Worm (Caenorhabditis elegans) whole organism, young adult: ENCODE measurements around the gene paqr-1.

Experiments
- B0019.2 ChIP-seq: fragments of 200-800 bp; sonication (Bioruptor generic); conservative IDR thresholded peaks from 2 replicates; pipeline ENCODE4 v1.3.6; 2022; ENCODE audit warnings: missing genetic modification reagents, missing genetic modification characterization, missing compliant biosample characterization
- B0035.1 ChIP-seq: sonication (generic microtip); optimal IDR thresholded peaks from 2 replicates; lab custom pipeline; 2016; ENCODE audit warnings: missing genetic modification characterization, mild to moderate bottlenecking, missing compliant biosample characterization, missing genotype, missing genetic modification reagents
- B0261.1 ChIP-seq: sonication (generic microtip); optimal IDR thresholded peaks from 2 replicates; lab custom pipeline; 2016; ENCODE audit warnings: mild to moderate bottlenecking, missing genetic modification characterization, moderate library complexity, missing compliant biosample characterization
- F22D6.2 ChIP-seq: sonication (generic microtip); optimal IDR thresholded peaks from 2 replicates; lab custom pipeline; 2016; ENCODE audit warnings: mild to moderate bottlenecking, missing genetic modification characterization, missing compliant biosample characterization
- F33H1.4 ChIP-seq: fragments of 200-800 bp; sonication (Bioruptor generic); IDR thresholded peaks from 2 replicates; pipeline ENCODE4 v1.3.6; 2022; ENCODE audit warnings: missing genetic modification reagents, missing genetic modification characterization, missing compliant biosample characterization
- F37B4.10 ChIP-seq: fragments of 200-800 bp; sonication (Bioruptor generic); IDR thresholded peaks from 2 replicates; pipeline ENCODE4 v1.3.6; 2022; ENCODE audit warnings: missing genetic modification characterization, missing compliant biosample characterization
- F52B5.7 ChIP-seq: sonication (generic microtip); optimal IDR thresholded peaks from 2 replicates; lab custom pipeline; 2016; ENCODE audit warnings: mild to moderate bottlenecking, missing genetic modification characterization, missing compliant biosample characterization
- F57A8.1 ChIP-seq: fragments of 200-800 bp; sonication (Bioruptor generic); optimal IDR thresholded peaks from 2 replicates; lab custom pipeline; 2018; ENCODE audit warnings: mild to moderate bottlenecking, missing genetic modification characterization, moderate library complexity, missing compliant biosample characterization
- T07F8.4 ChIP-seq: sonication (generic microtip); optimal IDR thresholded peaks from 2 replicates; lab custom pipeline; 2016; ENCODE audit warnings: mild to moderate bottlenecking, missing genetic modification characterization, moderate library complexity, missing compliant biosample characterization
- Y53G8AR.9 ChIP-seq: fragments of 200-800 bp; sonication (Bioruptor generic); conservative IDR thresholded peaks from 2 replicates; pipeline ENCODE4 v1.3.6; 2022; ENCODE audit warnings: missing genetic modification reagents, missing genetic modification characterization, missing compliant biosample characterization
- ZK185.1 ChIP-seq: sonication (generic microtip); optimal IDR thresholded peaks from 2 replicates; lab custom pipeline; 2016; ENCODE audit warnings: mild to moderate bottlenecking, missing genetic modification characterization, missing compliant biosample characterization; ENCODE audit not compliant: poor library complexity, severe bottlenecking
- ama-1 ChIP-seq, 3 experiments: fragments of 150-350 bp in 1 of 3; sonication (generic microtip) in 2 of 3; optimal IDR thresholded peaks; 2 replicates each; lab custom pipeline; 2014 to 2018; ENCODE audit warnings: missing biosample characterization in 2 of 3, missing genetic modification characterization in 2 of 3, missing genetic modification reagents in 2 of 3
- aptf-2 ChIP-seq: fragments of 200-800 bp; sonication (Bioruptor generic); conservative IDR thresholded peaks from 2 replicates; pipeline ENCODE4 v1.3.6; 2022; ENCODE audit warnings: missing genetic modification reagents, missing genetic modification characterization, missing compliant biosample characterization
- aptf-3 ChIP-seq: fragments of 200-800 bp; sonication (Bioruptor generic); IDR thresholded peaks from 2 replicates; pipeline ENCODE4 v1.3.6; 2022; ENCODE audit warnings: missing genetic modification characterization, missing compliant biosample characterization
- bed-2 ChIP-seq: fragments of 200-800 bp; sonication (Bioruptor generic); IDR thresholded peaks from 2 replicates; pipeline ENCODE4 v1.3.6; 2022; ENCODE audit warnings: missing genetic modification reagents, missing genetic modification characterization, missing compliant biosample characterization
- cebp-1 ChIP-seq, 2 experiments: fragments of 200-800 bp in 1 of 2; sonication (Bioruptor generic) in 1 of 2; sonication (generic microtip) in 1 of 2; IDR thresholded peaks in 1 of 2; optimal IDR thresholded peaks in 1 of 2; 2 replicates each; pipeline versions ENCODE4 v1.3.6 to Lab custom; 2017 to 2022; ENCODE audit warnings: missing compliant biosample characterization in 2 of 2, missing genetic modification characterization in 2 of 2, mild to moderate bottlenecking in 1 of 2, missing genetic modification reagents in 1 of 2, moderate library complexity in 1 of 2
- ceh-79 ChIP-seq: sonication (generic microtip); optimal IDR thresholded peaks from 2 replicates; lab custom pipeline; 2017; ENCODE audit warnings: mild to moderate bottlenecking, missing genetic modification characterization, missing compliant biosample characterization
- ceh-91 ChIP-seq: fragments of 200-800 bp; sonication (Bioruptor generic); IDR thresholded peaks from 2 replicates; pipeline ENCODE4 v1.3.6; 2022; ENCODE audit warnings: missing genetic modification reagents, missing genetic modification characterization, missing compliant biosample characterization
- chd-7 ChIP-seq: sonication (generic microtip); optimal IDR thresholded peaks from 2 replicates; lab custom pipeline; 2016; ENCODE audit warnings: mild to moderate bottlenecking, missing genetic modification characterization, moderate library complexity, missing compliant biosample characterization
- efl-1 ChIP-seq: fragments of 150-350 bp; optimal IDR thresholded peaks from 2 replicates; lab custom pipeline; 2014; ENCODE audit warnings: missing biosample characterization, missing genetic modification reagents, missing genetic modification characterization
- ets-4 ChIP-seq: fragments of 200-800 bp; sonication (Bioruptor generic); optimal IDR thresholded peaks from 2 replicates; lab custom pipeline; 2018; ENCODE audit warnings: mild to moderate bottlenecking, missing genetic modification characterization, missing compliant biosample characterization
- fkh-3 ChIP-seq: sonication (generic microtip); optimal IDR thresholded peaks from 2 replicates; lab custom pipeline; 2016; ENCODE audit warnings: mild to moderate bottlenecking, missing genetic modification characterization, missing compliant biosample characterization
- hlh-12 ChIP-seq: sonication (generic microtip); optimal IDR thresholded peaks from 2 replicates; lab custom pipeline; 2016; ENCODE audit warnings: missing genetic modification characterization, missing compliant biosample characterization
- hmg-20 ChIP-seq: fragments of 200-800 bp; sonication (Bioruptor generic); IDR thresholded peaks from 2 replicates; pipeline ENCODE4 v1.3.6; 2022; ENCODE audit warnings: missing genetic modification reagents, missing genetic modification characterization, missing compliant biosample characterization
- hrde-1 ChIP-seq: sonication (generic microtip); optimal IDR thresholded peaks from 2 replicates; lab custom pipeline; 2016; ENCODE audit warnings: missing genetic modification characterization, mild to moderate bottlenecking, missing compliant biosample characterization, moderate library complexity, missing genotype, missing genetic modification reagents, borderline replicate concordance
- lin-35 ChIP-seq, 3 experiments: fragments of 150-350 bp in 2 of 3; sonication (generic microtip) in 1 of 3; optimal IDR thresholded peaks; 2 replicates each; lab custom pipeline; 2014 to 2018; ENCODE audit warnings: missing biosample characterization in 3 of 3, missing genetic modification characterization in 3 of 3, missing genetic modification reagents in 3 of 3
- madf-10 ChIP-seq: sonication (generic microtip); optimal IDR thresholded peaks from 2 replicates; lab custom pipeline; 2016; ENCODE audit warnings: mild to moderate bottlenecking, missing genetic modification characterization, missing compliant biosample characterization
- madf-3 ChIP-seq: fragments of 200-800 bp; sonication (Bioruptor generic); IDR thresholded peaks from 2 replicates; pipeline ENCODE4 v1.3.6; 2022; ENCODE audit warnings: missing genetic modification reagents, missing genetic modification characterization, missing compliant biosample characterization
- madf-6 ChIP-seq: fragments of 200-800 bp; sonication (Bioruptor generic); IDR thresholded peaks from 2 replicates; pipeline ENCODE4 v1.3.6; 2022; ENCODE audit warnings: missing genetic modification reagents, missing genetic modification characterization, missing compliant biosample characterization
- madf-8 ChIP-seq: fragments of 200-800 bp; sonication (Bioruptor generic); conservative IDR thresholded peaks from 2 replicates; pipeline ENCODE4 v1.3.6; 2022; ENCODE audit warnings: missing genetic modification reagents, missing genetic modification characterization, missing compliant biosample characterization
- mcd-1 ChIP-seq: fragments of 200-800 bp; sonication (Bioruptor generic); IDR thresholded peaks from 2 replicates; pipeline ENCODE4 v1.3.6; 2022; ENCODE audit warnings: missing genetic modification reagents, missing genetic modification characterization, missing compliant biosample characterization
- mxl-1 ChIP-seq: sonication (generic microtip); optimal IDR thresholded peaks from 2 replicates; lab custom pipeline; 2016; ENCODE audit warnings: missing genetic modification characterization, missing compliant biosample characterization
- nfyb-1 ChIP-seq: fragments of 200-800 bp; sonication (Bioruptor generic); IDR thresholded peaks from 2 replicates; pipeline ENCODE4 v1.3.6; 2022; ENCODE audit warnings: missing genetic modification reagents, missing genetic modification characterization, missing compliant biosample characterization
- pha-4 ChIP-seq: fragments of 150-350 bp; sonication (generic microtip); optimal IDR thresholded peaks from 2 replicates; lab custom pipeline; 2014; ENCODE audit warnings: missing biosample characterization, missing genetic modification reagents, missing genetic modification characterization
- rec-8 ChIP-seq, 2 experiments: sonication (generic microtip); optimal IDR thresholded peaks; 2 replicates each; lab custom pipeline; 2016; ENCODE audit warnings: mild to moderate bottlenecking in 2 of 2, missing genetic modification characterization in 2 of 2, missing genetic modification reagents in 2 of 2, missing genotype in 2 of 2, missing biosample characterization in 1 of 2, missing compliant biosample characterization in 1 of 2, moderate library complexity in 1 of 2
- repo-1 ChIP-seq: sonication (generic microtip); optimal IDR thresholded peaks from 2 replicates; lab custom pipeline; 2017; ENCODE audit warnings: mild to moderate bottlenecking, missing genetic modification characterization, missing compliant biosample characterization
- snpc-1.3 ChIP-seq: sonication (generic microtip); optimal IDR thresholded peaks from 2 replicates; lab custom pipeline; 2017; ENCODE audit warnings: missing genetic modification characterization, mild to moderate bottlenecking, missing compliant biosample characterization, antibody characterized with exemption, moderate library complexity, missing genotype, missing genetic modification reagents; ENCODE audit not compliant: insufficient read depth
- tbp1 ChIP-seq: fragments of 200-800 bp; sonication (Bioruptor generic); optimal IDR thresholded peaks from 2 replicates; lab custom pipeline; 2018; ENCODE audit warnings: mild to moderate bottlenecking, missing genetic modification characterization, missing compliant biosample characterization
- tlf-1 ChIP-seq: fragments of 200-800 bp; sonication (Bioruptor generic); optimal IDR thresholded peaks from 2 replicates; lab custom pipeline; 2018; ENCODE audit warnings: mild to moderate bottlenecking, missing genetic modification characterization, missing compliant biosample characterization
- zfh-2 ChIP-seq: fragments of 200-800 bp; sonication (Bioruptor generic); conservative IDR thresholded peaks from 2 replicates; pipeline ENCODE4 v1.3.6; 2022; ENCODE audit warnings: missing genetic modification reagents, missing genetic modification characterization, missing compliant biosample characterization
- ztf-18 ChIP-seq: sonication (generic microtip); optimal IDR thresholded peaks from 2 replicates; lab custom pipeline; 2016; ENCODE audit warnings: missing genotype, mild to moderate bottlenecking, missing genetic modification characterization, missing compliant biosample characterization
- ztf-22 ChIP-seq: fragments of 200-800 bp; sonication (Bioruptor generic); optimal IDR thresholded peaks from 2 replicates; lab custom pipeline; 2018; ENCODE audit warnings: mild to moderate bottlenecking, missing genetic modification characterization, moderate library complexity, missing compliant biosample characterization
- ztf-26 ChIP-seq: sonication (generic microtip); optimal IDR thresholded peaks from 2 replicates; lab custom pipeline; 2017; ENCODE audit warnings: missing genetic modification characterization, missing compliant biosample characterization
- ztf-28 ChIP-seq: fragments of 200-800 bp; sonication (Bioruptor generic); IDR thresholded peaks from 2 replicates; pipeline ENCODE4 v1.3.6; 2022; ENCODE audit warnings: missing genetic modification reagents, missing genetic modification characterization, missing compliant biosample characterization
- ztf-3 ChIP-seq: fragments of 200-800 bp; sonication (Bioruptor generic); optimal IDR thresholded peaks from 2 replicates; lab custom pipeline; 2018; ENCODE audit warnings: mild to moderate bottlenecking, missing genetic modification characterization, missing compliant biosample characterization

Gene paqr-1

ce11 chrIV:6556624-6557368 lies 1.6 kb upstream of the paqr-1 start, which contains the start of gene try-3 (continued):
- peak; percentile 26 for TF ChIP-seq tlf-1 (GFP tag; lab: Kevin White, UChicago)
- TF ChIP-seq hlh-12 (tag; lab: Kevin White, UChicago), result no peak
- 0 out of 2 replicates have a peak, but pooled peaks have one; percentile 18 for TF ChIP-seq aptf-3 (GFP tag; lab: Robert Waterston, UW)
- TF ChIP-seq F33H1.4 (GFP tag; lab: Robert Waterston, UW), result peak; percentile 58
- no peak for TF ChIP-seq aptf-2 (GFP tag; lab: Robert Waterston, UW)
- peak; percentile 18 for TF ChIP-seq ztf-3 (GFP tag; lab: Kevin White, UChicago)
- TF ChIP-seq fkh-3, result no peak
- no peak for TF ChIP-seq ama-1 (optimal IDR thresholded peaks at IDR 0.05; lab: Kevin White, UChicago)
- TF ChIP-seq ama-1 (GFP tag; optimal IDR thresholded peaks at IDR 0.05; lab: Kevin White, UChicago), result peak in 1 of 2 experiments; percentile 61
- TF ChIP-seq madf-8 (GFP tag; lab: Robert Waterston, UW), result peak; percentile 42
- TF ChIP-seq chd-7 (tag; lab: Kevin White, UChicago), result peak; percentile 45
- no peak for TF ChIP-seq repo-1 (tag; lab: Kevin White, UChicago)
- TF ChIP-seq tbp1 (GFP tag; lab: Kevin White, UChicago), result peak; percentile 98
- peak; percentile 18 to 46 for TF ChIP-seq rec-8 (tag; optimal IDR thresholded peaks at IDR 0.05; lab: Kevin White, UChicago)
- peak; percentile 51 for TF ChIP-seq madf-10 (tag; lab: Kevin White, UChicago)
- TF ChIP-seq ztf-28 (GFP tag; lab: Robert Waterston, UW), result 0 out of 2 replicates have a peak, but pooled peaks have one; percentile 48
- peak; percentile 72; the same call in 1 of the 2 replicates for TF ChIP-seq Y53G8AR.9 (GFP tag; lab: Robert Waterston, UW)
- peak; percentile 23 for TF ChIP-seq T07F8.4 (tag; lab: Kevin White, UChicago)
- peak; percentile 47 for TF ChIP-seq ceh-91 (GFP tag; lab: Robert Waterston, UW)
- TF ChIP-seq ZK185.1 (tag; lab: Kevin White, UChicago), result peak; percentile 74
- peak; percentile 50; the same call in 1 of the 2 replicates for TF ChIP-seq B0019.2 (GFP tag; lab: Robert Waterston, UW)
- no peak for TF ChIP-seq zfh-2 (GFP tag; lab: Robert Waterston, UW)
- peak; percentile 54 for TF ChIP-seq mxl-1
- peak; percentile 57 for TF ChIP-seq cebp-1 (GFP tag; IDR thresholded peaks at IDR 0.05; lab: Robert Waterston, UW)
- TF ChIP-seq cebp-1 (tag; optimal IDR thresholded peaks at IDR 0.05; lab: Kevin White, UChicago), result peak; percentile 73
- peak; percentile 13 for TF ChIP-seq ets-4
- peak; percentile 17 for TF ChIP-seq ceh-79 (tag; lab: Kevin White, UChicago)
- TF ChIP-seq B0035.1 (tag; lab: Kevin White, UChicago), result peak; percentile 36
- TF ChIP-seq madf-6, result peak; percentile 73
- peak; percentile 75 for TF ChIP-seq F52B5.7
- TF ChIP-seq snpc-1.3, result peak; percentile 75
- TF ChIP-seq pha-4 (tag; lab: Kevin White, UChicago), result no peak
- no peak for TF ChIP-seq F22D6.2 (tag; lab: Kevin White, UChicago)
- peak; percentile 66 for TF ChIP-seq ztf-18 (tag; lab: Kevin White, UChicago)
- 0 out of 2 replicates have a peak, but pooled peaks have one; percentile 55 for TF ChIP-seq bed-2 (GFP tag; lab: Robert Waterston, UW)
- TF ChIP-seq hmg-20 (GFP tag; lab: Robert Waterston, UW), result peak; percentile 71
- TF ChIP-seq ztf-22 (GFP tag; lab: Kevin White, UChicago), result no peak
- TF ChIP-seq madf-3, result peak; percentile 78; the same call in 1 of the 2 replicates
- peak; percentile 89 for TF ChIP-seq B0261.1 (tag; lab: Kevin White, UChicago)
- TF ChIP-seq efl-1 (GFP tag; lab: Kevin White, UChicago), result no peak
- TF ChIP-seq F37B4.10 (GFP tag; lab: Robert Waterston, UW), result 0 out of 2 replicates have a peak, but pooled peaks have one; percentile 59
- no peak for TF ChIP-seq hrde-1
- TF ChIP-seq ztf-26 (tag; lab: Kevin White, UChicago), result peak; percentile 42
- peak; percentile 82 for TF ChIP-seq mcd-1 (GFP tag; lab: Robert Waterston, UW)
- TF ChIP-seq nfyb-1 (GFP tag; lab: Robert Waterston, UW), result peak; percentile 80
- peak in 1 of 3 experiments; percentile 78 for TF ChIP-seq lin-35 (GFP tag; optimal IDR thresholded peaks at IDR 0.05; lab: Kevin White, UChicago)
- TF ChIP-seq F57A8.1 (GFP tag; lab: Kevin White, UChicago), result no peak
